Worm (Caenorhabditis elegans): ENCODE measurements around the gene gphr-1.

ce11 chrIII:12269807-12270206 lies 51.0 kb downstream of the gphr-1 start:
- TF ChIP-seq him-1 (tag; optimal IDR thresholded peaks at IDR 0.05), result no peak
- TF ChIP-seq W03F9.2 (tag; optimal IDR thresholded peaks at IDR 0.05), result no peak

Measured in whole organism, L4/young adult.